Worm (Caenorhabditis elegans) whole organism, L2 larva: Measurements from ENCODE around the gene scl-20.
A peak's percentile ranks its signal among the peaks of the same experiment; 100 is the strongest.

ENCODE experiments used
- C34F6.9 ChIP-seq: fragments of 150-350 bp; optimal IDR thresholded peaks from 2 replicates; lab custom pipeline; 2014; ENCODE audit warnings: missing biosample characterization, missing genetic modification characterization
- ZK546.5 ChIP-seq: sonication (generic microtip); optimal IDR thresholded peaks from 2 replicates; lab custom pipeline; 2017; ENCODE audit warnings: missing biosample characterization, missing genetic modification characterization
- alr-1 ChIP-seq: fragments of 150-350 bp; optimal IDR thresholded peaks from 2 replicates; lab custom pipeline; 2014; ENCODE audit warnings: missing biosample characterization, missing genetic modification characterization
- aly-2 ChIP-seq: fragments of 150-350 bp; optimal IDR thresholded peaks from 2 replicates; lab custom pipeline; 2014; ENCODE audit warnings: missing biosample characterization, missing genetic modification characterization
- ama-1 ChIP-seq: fragments of 150-350 bp; optimal IDR thresholded peaks from 2 replicates; lab custom pipeline; 2018; ENCODE audit warnings: inconsistent platforms
- blmp-1 ChIP-seq: sonication (generic microtip); optimal IDR thresholded peaks from 2 replicates; lab custom pipeline; 2017; ENCODE audit warnings: missing genetic modification characterization, mild to moderate bottlenecking, missing compliant biosample characterization, antibody characterized with exemption, moderate library complexity; ENCODE audit not compliant: insufficient read depth
- ceh-16 ChIP-seq: fragments of 150-350 bp; optimal IDR thresholded peaks from 2 replicates; lab custom pipeline; 2014; ENCODE audit warnings: missing biosample characterization, missing genetic modification characterization
- ceh-82 ChIP-seq: fragments of 150-350 bp; optimal IDR thresholded peaks from 2 replicates; lab custom pipeline; 2014; ENCODE audit warnings: missing biosample characterization, missing genetic modification characterization
- crh-2 ChIP-seq: sonication (generic microtip); optimal IDR thresholded peaks from 2 replicates; lab custom pipeline; 2017; ENCODE audit warnings: missing biosample characterization, missing genetic modification characterization
- dmd-4 ChIP-seq: sonication (generic microtip); optimal IDR thresholded peaks from 2 replicates; lab custom pipeline; 2017; ENCODE audit warnings: missing biosample characterization, missing genetic modification characterization
- egl-27 ChIP-seq: sonication (generic microtip); optimal IDR thresholded peaks from 3 replicates; lab custom pipeline; 2017; ENCODE audit warnings: missing biosample characterization, missing genetic modification reagents, missing genetic modification characterization
- elt-1 ChIP-seq: fragments of 150-350 bp; optimal IDR thresholded peaks from 2 replicates; lab custom pipeline; 2014; ENCODE audit warnings: missing biosample characterization, missing genetic modification characterization
- elt-3 ChIP-seq: sonication (generic microtip); optimal IDR thresholded peaks from 2 replicates; lab custom pipeline; 2017; ENCODE audit warnings: missing biosample characterization, missing genetic modification characterization
- fos-1 ChIP-seq: fragments of 150-350 bp; optimal IDR thresholded peaks from 2 replicates; lab custom pipeline; 2014; ENCODE audit warnings: missing biosample characterization, missing genetic modification characterization
- gmeb-1 ChIP-seq: fragments of 150-350 bp; optimal IDR thresholded peaks from 2 replicates; lab custom pipeline; 2014; ENCODE audit warnings: missing biosample characterization, missing genetic modification characterization
- lin-11 ChIP-seq: fragments of 150-350 bp; sonication (generic microtip); optimal IDR thresholded peaks from 2 replicates; lab custom pipeline; 2014; ENCODE audit warnings: missing biosample characterization, missing genetic modification characterization, inconsistent platforms, mixed read lengths
- lin-13 ChIP-seq: fragments of 150-350 bp; optimal IDR thresholded peaks from 2 replicates; lab custom pipeline; 2014; ENCODE audit warnings: missing biosample characterization, missing genetic modification reagents, missing genetic modification characterization
- lin-39 ChIP-seq: fragments of 150-350 bp; optimal IDR thresholded peaks from 2 replicates; lab custom pipeline; 2014; ENCODE audit warnings: missing biosample characterization, missing genetic modification reagents, missing genetic modification characterization
- lsy-2 ChIP-seq, 2 experiments: fragments of 150-350 bp in 1 of 2; sonication (generic microtip) in 1 of 2; optimal IDR thresholded peaks; 2 replicates each; lab custom pipeline; 2014 to 2017; ENCODE audit warnings: missing biosample characterization in 2 of 2, missing genetic modification characterization in 2 of 2
- mab-5 ChIP-seq: fragments of 150-350 bp; optimal IDR thresholded peaks from 2 replicates; lab custom pipeline; 2014; ENCODE audit warnings: missing biosample characterization, missing genetic modification characterization
- mbf-1 ChIP-seq: sonication (generic microtip); optimal IDR thresholded peaks from 2 replicates; lab custom pipeline; 2017; ENCODE audit warnings: missing biosample characterization, missing genetic modification characterization
- mdl-1 ChIP-seq, 2 experiments: fragments of 150-350 bp in 1 of 2; sonication (generic microtip) in 1 of 2; optimal IDR thresholded peaks; 2 replicates each; lab custom pipeline; 2017; ENCODE audit warnings: missing biosample characterization in 2 of 2, missing genetic modification characterization in 2 of 2
- nhr-10 ChIP-seq: sonication (generic microtip); optimal IDR thresholded peaks from 2 replicates; lab custom pipeline; 2017; ENCODE audit warnings: missing biosample characterization, missing genetic modification characterization
- nhr-11 ChIP-seq: fragments of 150-350 bp; optimal IDR thresholded peaks from 2 replicates; lab custom pipeline; 2014; ENCODE audit warnings: missing biosample characterization, missing genetic modification characterization
- nhr-12 ChIP-seq: fragments of 150-350 bp; optimal IDR thresholded peaks from 2 replicates; lab custom pipeline; 2014; ENCODE audit warnings: missing biosample characterization, missing genetic modification characterization
- nhr-129 ChIP-seq: fragments of 150-350 bp; optimal IDR thresholded peaks from 2 replicates; lab custom pipeline; 2014; ENCODE audit warnings: missing biosample characterization, missing genetic modification characterization
- nhr-21 ChIP-seq: fragments of 150-350 bp; optimal IDR thresholded peaks from 2 replicates; lab custom pipeline; 2014; ENCODE audit warnings: missing biosample characterization, missing genetic modification characterization
- nhr-6 ChIP-seq: fragments of 150-350 bp; optimal IDR thresholded peaks from 2 replicates; lab custom pipeline; 2014; ENCODE audit warnings: missing biosample characterization, missing genetic modification characterization
- nhr-77 ChIP-seq: fragments of 150-350 bp; optimal IDR thresholded peaks from 2 replicates; lab custom pipeline; 2014; ENCODE audit warnings: missing biosample characterization, missing genetic modification characterization
- peb-1 ChIP-seq: fragments of 150-350 bp; optimal IDR thresholded peaks from 2 replicates; lab custom pipeline; 2014; ENCODE audit warnings: missing biosample characterization, missing genetic modification characterization
- skn-1 ChIP-seq: sonication (generic microtip); optimal IDR thresholded peaks from 2 replicates; lab custom pipeline; 2017; ENCODE audit warnings: missing biosample characterization, missing genetic modification characterization
- sma-9 ChIP-seq, 2 experiments: fragments of 150-350 bp in 1 of 2; sonication (generic microtip) in 1 of 2; optimal IDR thresholded peaks; 2 replicates each; lab custom pipeline; 2014 to 2016; ENCODE audit warnings: missing genetic modification characterization in 2 of 2, mild to moderate bottlenecking in 1 of 2, missing biosample characterization in 1 of 2, missing compliant biosample characterization in 1 of 2, missing genetic modification reagents in 1 of 2, moderate library complexity in 1 of 2
- unc-39 ChIP-seq: fragments of 150-350 bp; optimal IDR thresholded peaks from 2 replicates; lab custom pipeline; 2014; ENCODE audit warnings: missing biosample characterization, missing genetic modification characterization
- unc-55 ChIP-seq: fragments of 150-350 bp; sonication (generic microtip); optimal IDR thresholded peaks from 3 replicates; lab custom pipeline; 2014; ENCODE audit warnings: missing biosample characterization, missing genetic modification reagents, missing genetic modification characterization
- unc-62 ChIP-seq: fragments of 150-350 bp; optimal IDR thresholded peaks from 2 replicates; lab custom pipeline; 2014; ENCODE audit warnings: missing biosample characterization, missing genetic modification reagents, missing genetic modification characterization
- zag-1 ChIP-seq: fragments of 150-350 bp; optimal IDR thresholded peaks from 2 replicates; lab custom pipeline; 2014; ENCODE audit warnings: missing biosample characterization, missing genetic modification characterization
- ztf-11 ChIP-seq: sonication (generic microtip); optimal IDR thresholded peaks from 2 replicates; lab custom pipeline; 2017; ENCODE audit warnings: missing biosample characterization, missing genetic modification characterization
- ztf-4 ChIP-seq: fragments of 150-350 bp; optimal IDR thresholded peaks from 2 replicates; lab custom pipeline; 2014; ENCODE audit warnings: missing biosample characterization, missing genetic modification characterization

scl-20 gene

DNA sequence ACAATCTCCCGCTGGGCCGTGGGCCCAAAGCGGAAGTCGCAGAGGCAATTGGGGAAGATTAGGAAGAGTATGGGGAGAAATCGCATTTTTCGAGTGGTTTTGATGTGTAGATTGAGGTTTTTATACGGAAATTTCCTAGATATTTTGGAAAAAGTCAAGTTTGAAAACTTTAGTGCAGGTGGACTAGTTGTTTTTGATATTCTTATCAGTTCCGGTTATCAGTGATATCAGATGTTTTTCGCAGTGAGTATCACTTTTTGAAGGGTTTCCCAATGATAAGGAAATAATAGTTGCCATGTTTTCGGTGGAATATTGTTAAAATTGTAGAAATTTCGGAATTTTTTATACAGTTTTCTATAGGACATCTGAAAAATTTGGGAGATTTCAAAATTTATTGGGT is at the start of gene scl-20:
Gene scl-20, minus strand, starts transcription at position 101 of the 400 bp plus-strand sequence.
- TF ChIP-seq C34F6.9 (tag; lab: Kevin White, UChicago), result no peak
- no peak for TF ChIP-seq nhr-129 (tag; lab: Kevin White, UChicago)
- TF ChIP-seq lsy-2 (tag; optimal IDR thresholded peaks at IDR 0.05; lab: Kevin White, UChicago), result no peak
- TF ChIP-seq alr-1 (tag; lab: Kevin White, UChicago), result no peak
- TF ChIP-seq nhr-77, result no peak
- no peak for TF ChIP-seq nhr-6 (tag; lab: Kevin White, UChicago)
- TF ChIP-seq ZK546.5 (tag; lab: Kevin White, UChicago), result no peak
- no peak for TF ChIP-seq lin-13 (GFP tag; lab: Kevin White, UChicago)
- no peak for TF ChIP-seq zag-1
- TF ChIP-seq dmd-4 (tag; lab: Kevin White, UChicago), result no peak
- no peak for TF ChIP-seq aly-2 (tag; lab: Kevin White, UChicago)
- TF ChIP-seq mdl-1 (tag; optimal IDR thresholded peaks at IDR 0.05; lab: Kevin White, UChicago), result no peak
- no peak for TF ChIP-seq unc-39 (tag; lab: Kevin White, UChicago)
- TF ChIP-seq ceh-16 (tag; lab: Kevin White, UChicago), result no peak
- TF ChIP-seq nhr-10, result no peak
- TF ChIP-seq mbf-1 (tag; lab: Kevin White, UChicago), result no peak
- no peak for TF ChIP-seq skn-1
- TF ChIP-seq elt-3 (tag; lab: Kevin White, UChicago), result no peak
- no peak for TF ChIP-seq ama-1 (lab: Kevin White, UChicago)
- no peak for TF ChIP-seq unc-55 (GFP tag; lab: Kevin White, UChicago)

DNA sequence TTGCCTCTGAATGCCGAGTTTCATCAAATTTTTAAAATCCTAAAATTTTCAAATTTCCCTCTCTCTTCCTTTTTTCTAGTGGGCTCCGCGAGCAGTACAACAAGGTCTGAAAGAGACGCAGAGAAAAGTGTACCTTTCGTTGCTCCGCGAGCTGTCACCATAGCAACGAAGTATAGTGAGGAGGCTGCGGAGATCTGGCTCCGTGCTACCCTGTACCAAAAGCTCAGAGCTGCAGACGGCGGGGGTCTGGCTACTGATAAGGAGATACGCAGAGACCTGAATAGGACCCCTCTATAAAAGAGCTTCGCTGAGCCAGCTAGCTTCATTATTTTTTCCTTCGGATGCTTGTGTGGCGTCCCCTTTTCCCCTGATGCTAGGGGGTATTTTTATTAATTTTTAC is 49.2 kb upstream of the scl-20 start, which contains the start of gene Y17D7B.10:
Gene Y17D7B.10, plus strand, starts transcription at position 243 of the 400 bp plus-strand sequence.
- TF ChIP-seq lin-11, result peak; percentile 32
- no peak for TF ChIP-seq ztf-11 (tag; lab: Kevin White, UChicago)
- TF ChIP-seq lsy-2 (tag; optimal IDR thresholded peaks at IDR 0.05; lab: Kevin White, UChicago), result no peak

DNA sequence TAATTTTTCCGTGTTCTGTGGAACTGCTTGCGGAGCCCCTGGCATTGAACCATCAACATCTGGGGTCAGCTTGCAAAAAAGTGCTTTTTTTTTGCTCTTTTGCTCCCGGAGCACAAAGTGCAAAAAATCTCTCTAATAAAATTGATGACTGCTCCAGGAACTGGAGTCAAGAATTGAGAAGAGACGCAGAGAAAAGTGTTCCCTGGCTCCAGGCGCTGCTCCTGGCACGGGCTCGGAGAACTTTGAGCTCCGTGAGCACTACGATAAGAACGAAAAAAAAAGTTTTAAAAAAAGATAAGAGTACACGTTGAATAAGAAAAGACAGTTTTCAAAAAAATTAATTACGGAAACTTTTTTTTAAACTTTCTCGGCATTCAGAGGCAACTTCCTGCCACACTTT is 48.5 kb upstream of the scl-20 start:
- no peak for TF ChIP-seq nhr-12 (tag; lab: Kevin White, UChicago)
- TF ChIP-seq dmd-4 (tag; lab: Kevin White, UChicago), result no peak
- no peak for TF ChIP-seq C34F6.9 (tag; lab: Kevin White, UChicago)
- no peak for TF ChIP-seq mdl-1 (tag; optimal IDR thresholded peaks at IDR 0.05; lab: Kevin White, UChicago)
- TF ChIP-seq nhr-10, result no peak
- TF ChIP-seq nhr-11 (tag; lab: Kevin White, UChicago), result no peak
- TF ChIP-seq egl-27 (tag; lab: Kevin White, UChicago), result no peak
- no peak for TF ChIP-seq zag-1
- TF ChIP-seq lin-39, result no peak
- no peak for TF ChIP-seq alr-1 (tag; lab: Kevin White, UChicago)
- no peak for TF ChIP-seq peb-1
- TF ChIP-seq ZK546.5 (tag; lab: Kevin White, UChicago), result no peak
- no peak for TF ChIP-seq blmp-1 (tag; lab: Kevin White, UChicago)
- peak; percentile 11 for TF ChIP-seq crh-2 (tag; lab: Kevin White, UChicago)
- no peak for TF ChIP-seq nhr-21
- no peak for TF ChIP-seq gmeb-1 (tag; lab: Kevin White, UChicago)
- TF ChIP-seq unc-62 (GFP tag; lab: Kevin White, UChicago), result no peak
- TF ChIP-seq sma-9 (GFP tag; optimal IDR thresholded peaks at IDR 0.05; lab: Kevin White, UChicago), result peak; percentile 60
- TF ChIP-seq sma-9 (tag; optimal IDR thresholded peaks at IDR 0.05; lab: Kevin White, UChicago), result no peak
- no peak for TF ChIP-seq ztf-11 (tag; lab: Kevin White, UChicago)
- no peak for TF ChIP-seq mab-5 (tag; lab: Kevin White, UChicago)
- no peak for TF ChIP-seq ceh-82
- no peak for TF ChIP-seq ama-1 (lab: Kevin White, UChicago)
- TF ChIP-seq fos-1, result peak; percentile 58

ce11 chrV:18780605-18781004 is 46.3 kb upstream of the scl-20 start:
- TF ChIP-seq elt-1 (no peak), ztf-4 (tag; lab: Kevin White, UChicago) (no peak)
- TF ChIP-seq, all 48 proteins: peak for 0
